Fruit fly (Drosophila melanogaster) whole organism: ENCODE results near the gene Ltn1.

Experiments
- Dll ChIP-seq: fragments of >200 bp; optimal IDR thresholded peaks from 2 replicates; lab custom pipeline; 2017
- pan ChIP-seq: fragments of >200 bp; optimal IDR thresholded peaks from 2 replicates; lab custom pipeline; 2017

- TF ChIP-seq pan (lab: Kevin White, UChicago) (no peak), Dll (lab: Kevin White, UChicago) (no peak)
Measured at dm6 chr3L:19503770-19504169, 48.3 kb downstream of the Ltn1 start, which contains the start of gene CG9452.
